Worm (Caenorhabditis elegans) whole organism, early embryonic: Measurements from ENCODE around the gene ivns-1.

Experiments used
- ama-1 ChIP-seq: fragments of 150-350 bp; optimal IDR thresholded peaks from 2 replicates; lab custom pipeline; 2014
- ceh-13 ChIP-seq: fragments of 200-800 bp; sonication (Bioruptor generic); optimal IDR thresholded peaks from 2 replicates; lab custom pipeline; 2018; ENCODE audit warnings: mild to moderate bottlenecking, missing genetic modification characterization, missing compliant biosample characterization
- flt-1 ChIP-seq: fragments of 200-800 bp; sonication (Bioruptor generic); IDR thresholded peaks from 2 replicates; pipeline ENCODE4 v1.3.6; 2022; ENCODE audit warnings: missing genetic modification characterization, missing compliant biosample characterization
- hmbx-1 ChIP-seq: sonication (generic microtip); optimal IDR thresholded peaks from 2 replicates; lab custom pipeline; 2016; ENCODE audit warnings: mild to moderate bottlenecking, missing genetic modification characterization, missing compliant biosample characterization
- hnd-1 ChIP-seq: sonication (generic microtip); optimal IDR thresholded peaks from 2 replicates; lab custom pipeline; 2016; ENCODE audit warnings: missing genetic modification characterization, missing compliant biosample characterization
- pes-1 ChIP-seq: fragments of 200-800 bp; sonication (Bioruptor generic); IDR thresholded peaks from 2 replicates; pipeline ENCODE4 v1.3.6; 2022; ENCODE audit warnings: missing genetic modification reagents, missing genetic modification characterization, missing compliant biosample characterization
- sea-1 ChIP-seq: fragments of 200-800 bp; sonication (Bioruptor generic); conservative IDR thresholded peaks from 2 replicates; pipeline ENCODE4 v1.3.6; 2022; ENCODE audit warnings: missing genetic modification characterization, missing compliant biosample characterization
- tbx-37 ChIP-seq: fragments of 200-800 bp; sonication (Bioruptor generic); conservative IDR thresholded peaks from 2 replicates; pipeline ENCODE4 v1.3.6; 2022; ENCODE audit warnings: missing genetic modification reagents, missing genetic modification characterization, missing compliant biosample characterization

- no peak for TF ChIP-seq ama-1 (lab: Kevin White, UChicago)
- TF ChIP-seq pes-1 (GFP tag; lab: Robert Waterston, UW) = no peak
- no peak for TF ChIP-seq ceh-13 (GFP tag; lab: Kevin White, UChicago)
- TF ChIP-seq flt-1 (GFP tag; lab: Robert Waterston, UW) = no peak
- TF ChIP-seq hmbx-1 (tag; lab: Kevin White, UChicago) = no peak
- TF ChIP-seq sea-1 (GFP tag; lab: Robert Waterston, UW) = no peak
- no peak for TF ChIP-seq hnd-1 (tag; lab: Kevin White, UChicago)
- no peak for TF ChIP-seq tbx-37 (GFP tag; lab: Robert Waterston, UW)
Observed at ce11 chrX:12602611-12603010, 31.5 kb downstream of the ivns-1 start.
